Fruit fly (Drosophila melanogaster): ENCODE data around the gene Nepl8.

Gene Nepl8

dm6 chr2L:16486001-16486793, 1.8 kb upstream of the Nepl8 start (continued):
- no peak for TF ChIP-seq CG10959 (GFP tag; IDR thresholded peaks at IDR 0.05)
- peak; percentile 56; the same call in 2 of the 3 replicates for TF ChIP-seq CG2199 (GFP tag; IDR thresholded peaks at IDR 0.05)
- TF ChIP-seq slbo (GFP tag; IDR thresholded peaks at IDR 0.05): peak; percentile 62
- TF ChIP-seq zfh1 (GFP tag; IDR thresholded peaks at IDR 0.05): peak; percentile 64; the same call in 2 of the 3 replicates
- no peak for TF ChIP-seq org-1 (GFP tag; optimal IDR thresholded peaks at IDR 0.05)
- peak; percentile 92 for TF ChIP-seq Deaf1 (tag; optimal IDR thresholded peaks at IDR 0.05)
- TF ChIP-seq exex (tag; optimal IDR thresholded peaks at IDR 0.05): no peak
- TF ChIP-seq tio (GFP tag; optimal IDR thresholded peaks at IDR 0.05): peak; percentile 31
- TF ChIP-seq CG4282 (GFP tag; optimal IDR thresholded peaks at IDR 0.05): peak; percentile 40
- peak; percentile 21 for TF ChIP-seq pho (GFP tag; optimal IDR thresholded peaks at IDR 0.05)
- TF ChIP-seq CG2116 (GFP tag; optimal IDR thresholded peaks at IDR 0.05): peak; percentile 18
- no peak for TF ChIP-seq CG6654 (GFP tag; optimal IDR thresholded peaks at IDR 0.05)
- peak; percentile 14 for TF ChIP-seq Abd-B (GFP tag; optimal IDR thresholded peaks at IDR 0.05)
- no peak for TF ChIP-seq bigmax (GFP tag; optimal IDR thresholded peaks at IDR 0.05)
- TF ChIP-seq Hr3 (GFP tag; optimal IDR thresholded peaks at IDR 0.05): no peak
- TF ChIP-seq bcd (GFP tag; optimal IDR thresholded peaks at IDR 0.05): peak; percentile 67
- TF ChIP-seq tx (GFP tag; optimal IDR thresholded peaks at IDR 0.05): no peak
- TF ChIP-seq nerfin-1 (tag; optimal IDR thresholded peaks at IDR 0.05): peak; percentile 37
- TF ChIP-seq CG2120 (GFP tag; optimal IDR thresholded peaks at IDR 0.05): peak; percentile 25
- TF ChIP-seq Tbp (GFP tag; optimal IDR thresholded peaks at IDR 0.05): no peak
- TF ChIP-seq gfzf (GFP tag; optimal IDR thresholded peaks at IDR 0.05): no peak
- peak; percentile 64 for TF ChIP-seq ara (GFP tag; IDR thresholded peaks at IDR 0.05)
- no peak for TF ChIP-seq ftz-f1 (GFP tag; optimal IDR thresholded peaks at IDR 0.05)
- peak; percentile 8 for TF ChIP-seq CG9876 (GFP tag; optimal IDR thresholded peaks at IDR 0.05)
- peak; percentile 48 for TF ChIP-seq HHEX (GFP tag; optimal IDR thresholded peaks at IDR 0.05)
- TF ChIP-seq Lhr (GFP tag; optimal IDR thresholded peaks at IDR 0.05): peak; percentile 21
- TF ChIP-seq Fer1 (GFP tag; optimal IDR thresholded peaks at IDR 0.05): no peak
- peak; percentile 12; the same call in 1 of the 2 replicates for TF ChIP-seq Ptx1 (GFP tag; IDR thresholded peaks at IDR 0.05)
- TF ChIP-seq CG4424 (GFP tag; optimal IDR thresholded peaks at IDR 0.05): peak; percentile 24
- 0 out of 2 replicates have a peak, but pooled peaks have one; percentile 13 for TF ChIP-seq E2f1 (GFP tag; IDR thresholded peaks at IDR 0.05)
- TF ChIP-seq CG9817 (tag; optimal IDR thresholded peaks at IDR 0.05): peak; percentile 23
- no peak for TF ChIP-seq CG11560 (tag; IDR thresholded peaks at IDR 0.05)
- 0 out of 2 replicates have a peak, but pooled peaks have one; percentile 29 for TF ChIP-seq ap (GFP tag; IDR thresholded peaks at IDR 0.05)
- no peak for TF ChIP-seq Bdp1 (GFP tag; optimal IDR thresholded peaks at IDR 0.05)
- TF ChIP-seq Hey (tag; optimal IDR thresholded peaks at IDR 0.05): peak; percentile 9
- no peak for TF ChIP-seq Sin3A (optimal IDR thresholded peaks at IDR 0.05)
- TF ChIP-seq Rfx (GFP tag; IDR thresholded peaks at IDR 0.05): peak; percentile 57
- TF ChIP-seq shn (GFP tag; optimal IDR thresholded peaks at IDR 0.05): peak; percentile 10
- TF ChIP-seq CG1024 (GFP tag; IDR thresholded peaks at IDR 0.05): peak; percentile 57; the same call in 1 of the 2 replicates
- TF ChIP-seq wek (GFP tag; optimal IDR thresholded peaks at IDR 0.05): peak; percentile 56
- TF ChIP-seq CG11456 (GFP tag; IDR thresholded peaks at IDR 0.05): peak; percentile 75; the same call in 2 of the 3 replicates
- no peak for TF ChIP-seq CG13287 (GFP tag; IDR thresholded peaks at IDR 0.05; ENCODE audit: partially characterized antibody)
- peak; percentile 6 for TF ChIP-seq dm (GFP tag; optimal IDR thresholded peaks at IDR 0.05)
- TF ChIP-seq slou (GFP tag; optimal IDR thresholded peaks at IDR 0.05): no peak
- peak; percentile 26; the same call in 1 of the 3 replicates for TF ChIP-seq ci (GFP tag; IDR thresholded peaks at IDR 0.05)
- TF ChIP-seq cwo (GFP tag; optimal IDR thresholded peaks at IDR 0.05): no peak
- TF ChIP-seq da (GFP tag; optimal IDR thresholded peaks at IDR 0.05): peak; percentile 13
- peak; percentile 4 for TF ChIP-seq CG11723 (GFP tag; optimal IDR thresholded peaks at IDR 0.05)
- TF ChIP-seq ttk (GFP tag; IDR thresholded peaks at IDR 0.05): no peak
- no peak for TF ChIP-seq emc (GFP tag; optimal IDR thresholded peaks at IDR 0.05)

All from whole organism, embryonic.